Worm (Caenorhabditis elegans) whole organism, early embryonic: ENCODE measurements around the gene D2045.5.
A peak's percentile ranks its signal among the peaks of the same experiment; 100 is the strongest.

Experiments
- B0310.2 ChIP-seq: sonication (generic microtip); optimal IDR thresholded peaks from 2 replicates; lab custom pipeline; 2016; ENCODE audit warnings: mild to moderate bottlenecking, missing genetic modification characterization, missing compliant biosample characterization
- F13C5.2 ChIP-seq: sonication (generic microtip); optimal IDR thresholded peaks from 2 replicates; lab custom pipeline; 2017; ENCODE audit warnings: mild to moderate bottlenecking, missing genetic modification characterization, inconsistent platforms, missing compliant biosample characterization
- aly-1 ChIP-seq: sonication (generic microtip); optimal IDR thresholded peaks from 2 replicates; lab custom pipeline; 2016; ENCODE audit warnings: missing genetic modification characterization, missing compliant biosample characterization
- ama-1 ChIP-seq: fragments of 150-350 bp; optimal IDR thresholded peaks from 2 replicates; lab custom pipeline; 2014
- ceh-13 ChIP-seq: fragments of 200-800 bp; sonication (Bioruptor generic); optimal IDR thresholded peaks from 2 replicates; lab custom pipeline; 2018; ENCODE audit warnings: mild to moderate bottlenecking, missing genetic modification characterization, missing compliant biosample characterization
- ceh-36 ChIP-seq: sonication (generic microtip); optimal IDR thresholded peaks from 2 replicates; lab custom pipeline; 2016; ENCODE audit warnings: missing genetic modification characterization, inconsistent platforms, missing compliant biosample characterization
- ets-7 ChIP-seq: sonication (generic microtip); optimal IDR thresholded peaks from 2 replicates; lab custom pipeline; 2016; ENCODE audit warnings: missing genotype, missing genetic modification characterization, missing compliant biosample characterization
- flt-1 ChIP-seq: fragments of 200-800 bp; sonication (Bioruptor generic); IDR thresholded peaks from 2 replicates; pipeline ENCODE4 v1.3.6; 2022; ENCODE audit warnings: missing genetic modification characterization, missing compliant biosample characterization
- hmbx-1 ChIP-seq: sonication (generic microtip); optimal IDR thresholded peaks from 2 replicates; lab custom pipeline; 2016; ENCODE audit warnings: mild to moderate bottlenecking, missing genetic modification characterization, missing compliant biosample characterization
- hmg-4 ChIP-seq: fragments of 200-800 bp; sonication (Bioruptor generic); optimal IDR thresholded peaks from 2 replicates; lab custom pipeline; 2018; ENCODE audit warnings: mild to moderate bottlenecking, missing genetic modification characterization, missing compliant biosample characterization
- hnd-1 ChIP-seq: sonication (generic microtip); optimal IDR thresholded peaks from 2 replicates; lab custom pipeline; 2016; ENCODE audit warnings: missing genetic modification characterization, missing compliant biosample characterization
- pes-1 ChIP-seq: fragments of 200-800 bp; sonication (Bioruptor generic); IDR thresholded peaks from 2 replicates; pipeline ENCODE4 v1.3.6; 2022; ENCODE audit warnings: missing genetic modification reagents, missing genetic modification characterization, missing compliant biosample characterization
- scrt-1 ChIP-seq: fragments of 200-800 bp; sonication (Bioruptor generic); IDR thresholded peaks from 2 replicates; pipeline ENCODE4 v1.3.6; 2022; ENCODE audit warnings: missing genetic modification characterization, missing compliant biosample characterization
- sea-1 ChIP-seq: fragments of 200-800 bp; sonication (Bioruptor generic); conservative IDR thresholded peaks from 2 replicates; pipeline ENCODE4 v1.3.6; 2022; ENCODE audit warnings: missing genetic modification characterization, missing compliant biosample characterization
- tbx-11 ChIP-seq: fragments of 200-800 bp; sonication (Bioruptor generic); IDR thresholded peaks from 2 replicates; pipeline ENCODE4 v1.3.6; 2022; ENCODE audit warnings: missing genetic modification characterization, missing compliant biosample characterization
- tbx-37 ChIP-seq: fragments of 200-800 bp; sonication (Bioruptor generic); conservative IDR thresholded peaks from 2 replicates; pipeline ENCODE4 v1.3.6; 2022; ENCODE audit warnings: missing genetic modification reagents, missing genetic modification characterization, missing compliant biosample characterization
- tra-4 ChIP-seq: sonication (generic microtip); optimal IDR thresholded peaks from 2 replicates; lab custom pipeline; 2017; ENCODE audit warnings: missing genetic modification characterization, missing compliant biosample characterization

The D2045.5 gene

ce11 chrIII:10469574-10470055 lies at the start of gene D2045.5:
Gene D2045.5, minus strand, starts transcription at chrIII:10469624.
- no peak for TF ChIP-seq hmg-4
- no peak for TF ChIP-seq ets-7
- no peak for TF ChIP-seq F13C5.2 (tag; lab: Kevin White, UChicago)
- no peak for TF ChIP-seq pes-1 (GFP tag; lab: Robert Waterston, UW)
- TF ChIP-seq scrt-1 (GFP tag; lab: Robert Waterston, UW) = no peak
- no peak for TF ChIP-seq sea-1
- TF ChIP-seq ama-1 = no peak
- TF ChIP-seq ceh-13 (GFP tag; lab: Kevin White, UChicago) = no peak
- no peak for TF ChIP-seq aly-1 (tag; lab: Kevin White, UChicago)
- TF ChIP-seq ceh-36 (tag; lab: Kevin White, UChicago) = no peak
- TF ChIP-seq tbx-11 (GFP tag; lab: Robert Waterston, UW) = no peak
- no peak for TF ChIP-seq tra-4 (tag; lab: Kevin White, UChicago)
- TF ChIP-seq flt-1 = no peak
- TF ChIP-seq B0310.2 (tag; lab: Kevin White, UChicago) = no peak
- no peak for TF ChIP-seq tbx-37 (GFP tag; lab: Robert Waterston, UW)
- TF ChIP-seq hmbx-1 = no peak
- no peak for TF ChIP-seq hnd-1 (tag; lab: Kevin White, UChicago)

- TF ChIP-seq sea-1 (no peak), tra-4 (tag; lab: Kevin White, UChicago) (no peak), F13C5.2 (tag; lab: Kevin White, UChicago) (no peak), tbx-11 (GFP tag; lab: Robert Waterston, UW) (no peak), hnd-1 (tag; lab: Kevin White, UChicago) (no peak), flt-1 (no peak), scrt-1 (GFP tag; lab: Robert Waterston, UW) (no peak), tbx-37 (GFP tag; lab: Robert Waterston, UW) (no peak), ceh-13 (GFP tag; lab: Kevin White, UChicago) (no peak)
These were observed 49.5 kb upstream of the D2045.5 start for ce11 chrIII:10518884-10519283.

ce11 chrIII:10515751-10516150 lies 46.3 kb upstream of the D2045.5 start:
- TF ChIP-seq flt-1 = no peak
- TF ChIP-seq tbx-37 (GFP tag; lab: Robert Waterston, UW) = no peak
- TF ChIP-seq hmg-4 = no peak
- TF ChIP-seq hnd-1 (tag; lab: Kevin White, UChicago) = no peak
- no peak for TF ChIP-seq ets-7
- no peak for TF ChIP-seq scrt-1 (GFP tag; lab: Robert Waterston, UW)
- TF ChIP-seq sea-1 = no peak
- no peak for TF ChIP-seq ama-1
- TF ChIP-seq B0310.2 (tag; lab: Kevin White, UChicago) = no peak

ce11 chrIII:10512570-10512969 lies 43.1 kb upstream of the D2045.5 start:
- TF ChIP-seq F13C5.2 (tag; lab: Kevin White, UChicago) (no peak), hmbx-1 (no peak), ama-1 (no peak)

- TF ChIP-seq hmbx-1 (no peak), tbx-11 (GFP tag; lab: Robert Waterston, UW) (no peak), B0310.2 (tag; lab: Kevin White, UChicago) (no peak)
These were observed 37.4 kb upstream of the D2045.5 start, which contains the start of the genes sip-1 and sly-1 for ce11 chrIII:10506699-10507248. Gene sip-1, minus strand, starts transcription at chrIII:10506801. Gene sly-1, plus strand, starts transcription at chrIII:10507058.

- TF ChIP-seq ets-7 = no peak
- no peak for TF ChIP-seq flt-1
- no peak for TF ChIP-seq ama-1
- TF ChIP-seq scrt-1 (GFP tag; lab: Robert Waterston, UW) = no peak
- TF ChIP-seq sea-1 = no peak
- TF ChIP-seq hmg-4 = no peak
- TF ChIP-seq pes-1 (GFP tag; lab: Robert Waterston, UW) = no peak
- no peak for TF ChIP-seq ceh-36 (tag; lab: Kevin White, UChicago)
- TF ChIP-seq tra-4 (tag; lab: Kevin White, UChicago) = no peak
- no peak for TF ChIP-seq B0310.2 (tag; lab: Kevin White, UChicago)
- TF ChIP-seq ceh-13 (GFP tag; lab: Kevin White, UChicago) = no peak
- TF ChIP-seq F13C5.2 (tag; lab: Kevin White, UChicago) = no peak
- no peak for TF ChIP-seq aly-1 (tag; lab: Kevin White, UChicago)
- no peak for TF ChIP-seq hmbx-1
- TF ChIP-seq tbx-37 (GFP tag; lab: Robert Waterston, UW) = no peak
- TF ChIP-seq tbx-11 (GFP tag; lab: Robert Waterston, UW) = no peak
- TF ChIP-seq hnd-1 (tag; lab: Kevin White, UChicago) = no peak
These were observed 36.7 kb upstream of the D2045.5 start for ce11 chrIII:10505943-10506698.

ce11 chrIII:10505182-10505581 lies 35.8 kb upstream of the D2045.5 start, which contains the start of the genes taf-11.3 and urm-1:
Gene taf-11.3, minus strand, starts transcription at chrIII:10505250.
Gene urm-1, plus strand, starts transcription at chrIII:10505480.
- TF ChIP-seq hnd-1 (tag; lab: Kevin White, UChicago) (no peak), tbx-37 (GFP tag; lab: Robert Waterston, UW) (no peak), flt-1 (0 out of 2 replicates have a peak, but pooled peaks have one; percentile 28)

ce11 chrIII:10503753-10504152 lies 34.3 kb upstream of the D2045.5 start, which contains the start of gene rab-33:
Gene rab-33, minus strand, starts transcription at chrIII:10503853.
- TF ChIP-seq tra-4 (tag; lab: Kevin White, UChicago) (no peak), tbx-11 (GFP tag; lab: Robert Waterston, UW) (no peak), ceh-13 (GFP tag; lab: Kevin White, UChicago) (no peak), pes-1 (GFP tag; lab: Robert Waterston, UW) (no peak), F13C5.2 (tag; lab: Kevin White, UChicago) (no peak), ceh-36 (tag; lab: Kevin White, UChicago) (no peak)
